Fruit fly (Drosophila melanogaster): ENCODE results near the gene CG7970.

Gene CG7970

dm6 chr3L:1667423-1667822, 14.9 kb downstream of the CG7970 start:
- no peak for TF ChIP-seq CG8478 (optimal IDR thresholded peaks at IDR 0.05)
- no peak for TF ChIP-seq usp (GFP tag; optimal IDR thresholded peaks at IDR 0.05)
- TF ChIP-seq psq (optimal IDR thresholded peaks at IDR 0.05) = no peak
- no peak for TF ChIP-seq EcR (GFP tag; optimal IDR thresholded peaks at IDR 0.05)
- no peak for TF ChIP-seq pan (optimal IDR thresholded peaks at IDR 0.05)
- TF ChIP-seq Dll (optimal IDR thresholded peaks at IDR 0.05) = no peak

dm6 chr3L:1668504-1668903, 16.0 kb downstream of the CG7970 start, which contains the start of gene RpL23A:
RpL23A (minus strand) TSS chr3L:1668654.
- TF ChIP-seq Dll (optimal IDR thresholded peaks at IDR 0.05) = no peak
- no peak for TF ChIP-seq usp (GFP tag; optimal IDR thresholded peaks at IDR 0.05)
- TF ChIP-seq psq (optimal IDR thresholded peaks at IDR 0.05) = no peak
- TF ChIP-seq EcR (GFP tag; optimal IDR thresholded peaks at IDR 0.05) = no peak
- no peak for TF ChIP-seq CG8478 (optimal IDR thresholded peaks at IDR 0.05)
- TF ChIP-seq pan (optimal IDR thresholded peaks at IDR 0.05) = no peak

dm6 chr3L:1670008-1670407, 17.5 kb downstream of the CG7970 start, which contains the start of gene RabX5:
RabX5 (minus strand) TSS chr3L:1670108.
- TF ChIP-seq EcR (GFP tag; optimal IDR thresholded peaks at IDR 0.05) = no peak
- TF ChIP-seq Dll (optimal IDR thresholded peaks at IDR 0.05) = no peak
- TF ChIP-seq pan (optimal IDR thresholded peaks at IDR 0.05) = no peak
- TF ChIP-seq usp (GFP tag; optimal IDR thresholded peaks at IDR 0.05) = no peak
- TF ChIP-seq psq (optimal IDR thresholded peaks at IDR 0.05) = no peak
- TF ChIP-seq CG8478 (optimal IDR thresholded peaks at IDR 0.05) = no peak

- no peak for TF ChIP-seq pan (optimal IDR thresholded peaks at IDR 0.05)
- TF ChIP-seq psq (optimal IDR thresholded peaks at IDR 0.05) = no peak
- TF ChIP-seq usp (GFP tag; optimal IDR thresholded peaks at IDR 0.05) = no peak
- TF ChIP-seq CG8478 (optimal IDR thresholded peaks at IDR 0.05) = no peak
- no peak for TF ChIP-seq EcR (GFP tag; optimal IDR thresholded peaks at IDR 0.05)
- no peak for TF ChIP-seq Dll (optimal IDR thresholded peaks at IDR 0.05)
Observed at dm6 chr3L:1672627-1673026, 20.1 kb downstream of the CG7970 start, which contains the start of gene CG13930. CG13930 (minus strand) TSS chr3L:1672727.

- no peak for TF ChIP-seq Dll (optimal IDR thresholded peaks at IDR 0.05)
- TF ChIP-seq psq (optimal IDR thresholded peaks at IDR 0.05) = no peak
- TF ChIP-seq usp (GFP tag; optimal IDR thresholded peaks at IDR 0.05) = no peak
- no peak for TF ChIP-seq pan (optimal IDR thresholded peaks at IDR 0.05)
- TF ChIP-seq CG8478 (optimal IDR thresholded peaks at IDR 0.05) = no peak
- TF ChIP-seq EcR (GFP tag; optimal IDR thresholded peaks at IDR 0.05) = no peak
Observed at dm6 chr3L:1674381-1674780, 21.8 kb downstream of the CG7970 start, which contains the start of gene CG7991. CG7991 (plus strand) TSS chr3L:1674709.

- TF ChIP-seq EcR (GFP tag; optimal IDR thresholded peaks at IDR 0.05) (no peak), CG8478 (optimal IDR thresholded peaks at IDR 0.05) (no peak), pan (optimal IDR thresholded peaks at IDR 0.05) (no peak), Dll (optimal IDR thresholded peaks at IDR 0.05) (no peak), psq (optimal IDR thresholded peaks at IDR 0.05) (no peak), usp (GFP tag; optimal IDR thresholded peaks at IDR 0.05) (no peak)
Observed at dm6 chr3L:1675242-1675641, 22.7 kb downstream of the CG7970 start.

dm6 chr3L:1676222-1676621, 23.7 kb downstream of the CG7970 start:
- TF ChIP-seq EcR (GFP tag; optimal IDR thresholded peaks at IDR 0.05) (no peak), CG8478 (optimal IDR thresholded peaks at IDR 0.05) (no peak), pan (optimal IDR thresholded peaks at IDR 0.05) (no peak)

- TF ChIP-seq CG8478 (optimal IDR thresholded peaks at IDR 0.05) (no peak), EcR (GFP tag; optimal IDR thresholded peaks at IDR 0.05) (no peak), psq (optimal IDR thresholded peaks at IDR 0.05) (no peak), Dll (optimal IDR thresholded peaks at IDR 0.05) (no peak), pan (optimal IDR thresholded peaks at IDR 0.05) (no peak), usp (GFP tag; optimal IDR thresholded peaks at IDR 0.05) (no peak)
Observed at dm6 chr3L:1679394-1679793, 26.8 kb downstream of the CG7970 start.

dm6 chr3L:1683091-1683490, 30.5 kb downstream of the CG7970 start:
- TF ChIP-seq Dll (optimal IDR thresholded peaks at IDR 0.05) = no peak
- no peak for TF ChIP-seq pan (optimal IDR thresholded peaks at IDR 0.05)
- TF ChIP-seq CG8478 (optimal IDR thresholded peaks at IDR 0.05) = no peak
- TF ChIP-seq EcR (GFP tag; optimal IDR thresholded peaks at IDR 0.05) = no peak
- no peak for TF ChIP-seq usp (GFP tag; optimal IDR thresholded peaks at IDR 0.05)
- TF ChIP-seq psq (optimal IDR thresholded peaks at IDR 0.05) = no peak

dm6 chr3L:1688161-1688560, 35.6 kb downstream of the CG7970 start:
- TF ChIP-seq CG8478 (optimal IDR thresholded peaks at IDR 0.05) (no peak), psq (optimal IDR thresholded peaks at IDR 0.05) (no peak), pan (optimal IDR thresholded peaks at IDR 0.05) (no peak), Dll (optimal IDR thresholded peaks at IDR 0.05) (no peak), EcR (GFP tag; optimal IDR thresholded peaks at IDR 0.05) (no peak), usp (GFP tag; optimal IDR thresholded peaks at IDR 0.05) (no peak)

dm6 chr3L:1688569-1688968, 36.0 kb downstream of the CG7970 start:
- TF ChIP-seq Dll (optimal IDR thresholded peaks at IDR 0.05) (no peak), usp (GFP tag; optimal IDR thresholded peaks at IDR 0.05) (no peak), CG8478 (optimal IDR thresholded peaks at IDR 0.05) (no peak), psq (optimal IDR thresholded peaks at IDR 0.05) (no peak), EcR (GFP tag; optimal IDR thresholded peaks at IDR 0.05) (no peak), pan (optimal IDR thresholded peaks at IDR 0.05) (no peak)

dm6 chr3L:1690727-1691413, 38.3 kb downstream of the CG7970 start:
- TF ChIP-seq Dll (optimal IDR thresholded peaks at IDR 0.05) = no peak
- TF ChIP-seq psq (optimal IDR thresholded peaks at IDR 0.05) = no peak
- no peak for TF ChIP-seq usp (GFP tag; optimal IDR thresholded peaks at IDR 0.05)
- no peak for TF ChIP-seq pan (optimal IDR thresholded peaks at IDR 0.05)
- no peak for TF ChIP-seq CG8478 (optimal IDR thresholded peaks at IDR 0.05)
- no peak for TF ChIP-seq EcR (GFP tag; optimal IDR thresholded peaks at IDR 0.05)
